Worm (Caenorhabditis elegans): ENCODE data around the gene oig-3.

The oig-3 gene

ce11 chrV:14683926-14684325 is 45.5 kb upstream of the oig-3 start:
- TF ChIP-seq zag-1 (tag; optimal IDR thresholded peaks at IDR 0.05) = no peak
- no peak for TF ChIP-seq nhr-48 (tag; optimal IDR thresholded peaks at IDR 0.05)
- no peak for TF ChIP-seq snpc-4 (tag; optimal IDR thresholded peaks at IDR 0.05)
- no peak for TF ChIP-seq unc-130 (GFP tag; optimal IDR thresholded peaks at IDR 0.05)
- TF ChIP-seq ceh-32 (tag; optimal IDR thresholded peaks at IDR 0.05; ENCODE audit: poor library complexity) = no peak
- no peak for TF ChIP-seq hmg-1.1 (GFP tag; IDR thresholded peaks at IDR 0.05)
- TF ChIP-seq arid-1 (GFP tag; conservative IDR thresholded peaks at IDR 0.05) = no peak
- TF ChIP-seq ceh-44 (GFP tag; IDR thresholded peaks at IDR 0.05) = no peak
- TF ChIP-seq lin-1 (GFP tag; IDR thresholded peaks at IDR 0.05) = no peak
- no peak for TF ChIP-seq pha-4 (GFP tag; IDR thresholded peaks at IDR 0.05)
- TF ChIP-seq pha-4 (tag; optimal IDR thresholded peaks at IDR 0.05) = no peak
- TF ChIP-seq aly-2 (tag; optimal IDR thresholded peaks at IDR 0.05) = no peak
- TF ChIP-seq T26A8.4 (GFP tag; IDR thresholded peaks at IDR 0.05) = no peak
- TF ChIP-seq Y75B8A.6 (GFP tag; IDR thresholded peaks at IDR 0.05) = no peak
- no peak for TF ChIP-seq ctbp-1 (GFP tag; IDR thresholded peaks at IDR 0.05)
- no peak for TF ChIP-seq hif-1 (tag; optimal IDR thresholded peaks at IDR 0.05)
- no peak for TF ChIP-seq ceh-82 (tag; optimal IDR thresholded peaks at IDR 0.05)

- no peak for TF ChIP-seq pqm-1 (tag; optimal IDR thresholded peaks at IDR 0.05)
- no peak for TF ChIP-seq aha-1 (tag)
- no peak for TF ChIP-seq fos-1 (tag; optimal IDR thresholded peaks at IDR 0.05)
- TF ChIP-seq set-16 (GFP tag; IDR thresholded peaks at IDR 0.05) = no peak
- no peak for TF ChIP-seq ceh-20 (GFP tag; IDR thresholded peaks at IDR 0.05)
- no peak for TF ChIP-seq hlh-30 (tag; optimal IDR thresholded peaks at IDR 0.05; ENCODE audit: insufficient read depth)
- no peak for TF ChIP-seq lin-15B (tag; optimal IDR thresholded peaks at IDR 0.05)
- TF ChIP-seq daf-19 (GFP tag; conservative IDR thresholded peaks at IDR 0.05) = no peak
- TF ChIP-seq nhr-237 (tag; optimal IDR thresholded peaks at IDR 0.05) = no peak
- no peak for TF ChIP-seq spr-1 (tag; optimal IDR thresholded peaks at IDR 0.05)
- TF ChIP-seq ama-1 (optimal IDR thresholded peaks at IDR 0.05) = peak; percentile 54
- 0 out of 2 replicates have a peak, but pooled peaks have one; percentile 22 for TF ChIP-seq lim-7 (GFP tag; IDR thresholded peaks at IDR 0.05)
- TF ChIP-seq zfp-3 (GFP tag; conservative IDR thresholded peaks at IDR 0.05) = no peak
- 0 out of 2 replicates have a peak, but pooled peaks have one; percentile 9 for TF ChIP-seq mdt-29 (GFP tag; IDR thresholded peaks at IDR 0.05)
- TF ChIP-seq T26A8.4 (GFP tag; IDR thresholded peaks at IDR 0.05) = no peak
- no peak for TF ChIP-seq egl-27 (tag; optimal IDR thresholded peaks at IDR 0.05)
- TF ChIP-seq tra-1 (GFP tag; IDR thresholded peaks at IDR 0.05) = no peak
Observed at ce11 chrV:14684359-14685312, 44.8 kb upstream of the oig-3 start, which contains the start of gene hsp-90. Gene hsp-90, plus strand, starts transcription at chrV:14684918.

- no peak for TF ChIP-seq aly-2 (tag; optimal IDR thresholded peaks at IDR 0.05)
- TF ChIP-seq hlh-11 (tag; optimal IDR thresholded peaks at IDR 0.05) = peak; percentile 96
- peak; percentile 99 for TF ChIP-seq dve-1 (tag; optimal IDR thresholded peaks at IDR 0.05; ENCODE audit: insufficient read depth)
- no peak for TF ChIP-seq lim-7 (GFP tag; IDR thresholded peaks at IDR 0.05)
- peak; percentile 66 to 98 for TF ChIP-seq daf-16 (GFP tag; optimal IDR thresholded peaks at IDR 0.05)
- peak; percentile 78 for TF ChIP-seq daf-16 (tag; optimal IDR thresholded peaks at IDR 0.05)
- TF ChIP-seq dmd-8 (GFP tag; IDR thresholded peaks at IDR 0.05) = no peak
- peak; percentile 97 for TF ChIP-seq unc-130 (GFP tag; optimal IDR thresholded peaks at IDR 0.05)
- peak; percentile 97 for TF ChIP-seq zfp-3 (GFP tag; conservative IDR thresholded peaks at IDR 0.05)
- peak; percentile 72; the same call in 1 of the 2 replicates for TF ChIP-seq ceh-44 (GFP tag; IDR thresholded peaks at IDR 0.05)
- peak; percentile 89 for TF ChIP-seq php-3 (GFP tag; IDR thresholded peaks at IDR 0.05)
- peak; percentile 93 for TF ChIP-seq spr-1 (tag; optimal IDR thresholded peaks at IDR 0.05)
- TF ChIP-seq dmd-9 (GFP tag; IDR thresholded peaks at IDR 0.05) = peak; percentile 99
- no peak for TF ChIP-seq lin-39 (tag; optimal IDR thresholded peaks at IDR 0.05)
- no peak for TF ChIP-seq skn-1 (tag; optimal IDR thresholded peaks at IDR 0.05)
- TF ChIP-seq daf-19 (GFP tag; conservative IDR thresholded peaks at IDR 0.05) = no peak; the same call in 1 of the 2 replicates
- no peak for TF ChIP-seq F26F4.8 (GFP tag; conservative IDR thresholded peaks at IDR 0.05)
- peak; percentile 94 for TF ChIP-seq nhr-25 (tag; optimal IDR thresholded peaks at IDR 0.05; ENCODE audit: borderline replicate concordance, insufficient read depth)
- peak; percentile 96 for TF ChIP-seq fkh-10 (GFP tag; optimal IDR thresholded peaks at IDR 0.05)
- TF ChIP-seq saeg-2 (GFP tag; IDR thresholded peaks at IDR 0.05) = peak; percentile 91
Observed at ce11 chrV:14685435-14686058, 43.9 kb upstream of the oig-3 start, which contains the start of gene C47E8.4. Gene C47E8.4, minus strand, starts transcription at chrV:14685485.

Data from whole organism, L4 larva.